Worm (Caenorhabditis elegans): ENCODE data around the gene act-3.
A peak's percentile ranks its signal among the peaks of the same experiment; 100 is the strongest.

The act-3 gene

ce11 chrV:11074448-11074847 lies at the start of gene act-3:
TSS of gene act-3 (minus strand) at chrV:11074498.
- TF ChIP-seq hlh-13 (GFP tag; optimal IDR thresholded peaks at IDR 0.05): no peak
- no peak for TF ChIP-seq pat-9 (tag; optimal IDR thresholded peaks at IDR 0.05)
- no peak for TF ChIP-seq eyg-1 (tag; optimal IDR thresholded peaks at IDR 0.05)
- TF ChIP-seq mec-3 (tag; optimal IDR thresholded peaks at IDR 0.05; ENCODE audit: borderline replicate concordance): no peak
- no peak for TF ChIP-seq elt-4 (tag; optimal IDR thresholded peaks at IDR 0.05)
- TF ChIP-seq nfya-1 (tag; optimal IDR thresholded peaks at IDR 0.05): peak; percentile 53
- TF ChIP-seq hlh-15 (tag; optimal IDR thresholded peaks at IDR 0.05): no peak
- peak; percentile 67 for TF ChIP-seq rnt-1 (tag; optimal IDR thresholded peaks at IDR 0.05)
- TF ChIP-seq unc-55 (GFP tag; optimal IDR thresholded peaks at IDR 0.05): peak; percentile 27
- TF ChIP-seq ceh-18 (tag; optimal IDR thresholded peaks at IDR 0.05): peak; percentile 92
- TF ChIP-seq ceh-19 (GFP tag; optimal IDR thresholded peaks at IDR 0.05): no peak

- no peak for TF ChIP-seq ttx-3 (tag; optimal IDR thresholded peaks at IDR 0.05)
- no peak for TF ChIP-seq T23F11.4 (GFP tag; optimal IDR thresholded peaks at IDR 0.05)
- TF ChIP-seq rnt-1 (tag; optimal IDR thresholded peaks at IDR 0.05): peak; percentile 74
- no peak for TF ChIP-seq lin-11 (tag; optimal IDR thresholded peaks at IDR 0.05)
- no peak for TF ChIP-seq syd-9 (tag; optimal IDR thresholded peaks at IDR 0.05)
- TF ChIP-seq elt-4 (tag; optimal IDR thresholded peaks at IDR 0.05): no peak
- TF ChIP-seq ceh-30 (tag; optimal IDR thresholded peaks at IDR 0.05): no peak
- TF ChIP-seq pqm-1 (tag; optimal IDR thresholded peaks at IDR 0.05): peak; percentile 8
- TF ChIP-seq C38D4.7 (GFP tag; optimal IDR thresholded peaks at IDR 0.05): no peak
- TF ChIP-seq sdc-2 (tag; optimal IDR thresholded peaks at IDR 0.05): no peak
- peak; percentile 74 for TF ChIP-seq zip-5 (tag; optimal IDR thresholded peaks at IDR 0.05)
- TF ChIP-seq dve-1 (tag; optimal IDR thresholded peaks at IDR 0.05): no peak
- TF ChIP-seq unc-55 (GFP tag; optimal IDR thresholded peaks at IDR 0.05): no peak
- no peak for TF ChIP-seq hlh-13 (GFP tag; optimal IDR thresholded peaks at IDR 0.05)
- no peak for TF ChIP-seq nhr-232 (tag; optimal IDR thresholded peaks at IDR 0.05)
- TF ChIP-seq sox-4 (tag; optimal IDR thresholded peaks at IDR 0.05): no peak
- peak; percentile 37 for TF ChIP-seq ceh-34 (tag; optimal IDR thresholded peaks at IDR 0.05)
- peak; percentile 89 for TF ChIP-seq ceh-2 (tag; optimal IDR thresholded peaks at IDR 0.05)
- no peak for TF ChIP-seq pha-4 (tag; optimal IDR thresholded peaks at IDR 0.05)
- peak; percentile 16 for TF ChIP-seq hlh-30 (tag; optimal IDR thresholded peaks at IDR 0.05; ENCODE audit: insufficient read depth)
- TF ChIP-seq elt-2 (tag; optimal IDR thresholded peaks at IDR 0.05): peak; percentile 60
- TF ChIP-seq ceh-6 (GFP tag; optimal IDR thresholded peaks at IDR 0.05): no peak
- TF ChIP-seq ceh-14 (tag; optimal IDR thresholded peaks at IDR 0.05): no peak
- TF ChIP-seq ceh-22 (tag; optimal IDR thresholded peaks at IDR 0.05): no peak
- peak; percentile 23 for TF ChIP-seq ahr-1 (tag; optimal IDR thresholded peaks at IDR 0.05)
- peak; percentile 97 for TF ChIP-seq ceh-31 (tag; optimal IDR thresholded peaks at IDR 0.05)
- TF ChIP-seq ceh-9 (tag; optimal IDR thresholded peaks at IDR 0.05): no peak
- no peak for TF ChIP-seq pros-1 (tag; optimal IDR thresholded peaks at IDR 0.05)
- no peak for TF ChIP-seq npax-4 (tag; optimal IDR thresholded peaks at IDR 0.05)
- TF ChIP-seq fkh-10 (GFP tag; optimal IDR thresholded peaks at IDR 0.05): no peak
- TF ChIP-seq unc-3 (GFP tag; conservative IDR thresholded peaks at IDR 0.05): no peak
- no peak for TF ChIP-seq unc-3 (tag; optimal IDR thresholded peaks at IDR 0.05)
- TF ChIP-seq che-1 (tag; optimal IDR thresholded peaks at IDR 0.05): no peak
- no peak for TF ChIP-seq sox-2 (GFP tag; IDR thresholded peaks at IDR 0.05)
- TF ChIP-seq eyg-1 (tag; optimal IDR thresholded peaks at IDR 0.05): no peak
- TF ChIP-seq ama-1 (optimal IDR thresholded peaks at IDR 0.05): no peak
- no peak for TF ChIP-seq hlh-15 (tag; optimal IDR thresholded peaks at IDR 0.05)
- peak; percentile 39 for TF ChIP-seq nfya-1 (tag; optimal IDR thresholded peaks at IDR 0.05)
- TF ChIP-seq ref-2 (tag; optimal IDR thresholded peaks at IDR 0.05): peak; percentile 78
- no peak for TF ChIP-seq unc-86 (tag; optimal IDR thresholded peaks at IDR 0.05)
- no peak for TF ChIP-seq dmd-4 (tag; optimal IDR thresholded peaks at IDR 0.05; ENCODE audit: borderline replicate concordance)
- peak; percentile 50 for TF ChIP-seq F13H6.1 (tag; optimal IDR thresholded peaks at IDR 0.05)
- TF ChIP-seq ceh-19 (GFP tag; optimal IDR thresholded peaks at IDR 0.05): no peak
- peak; percentile 80 for TF ChIP-seq hlh-8 (tag; optimal IDR thresholded peaks at IDR 0.05)
- TF ChIP-seq Y22D7AL.16 (tag; optimal IDR thresholded peaks at IDR 0.05): no peak
- no peak for TF ChIP-seq madf-2 (tag; optimal IDR thresholded peaks at IDR 0.05)
- no peak for TF ChIP-seq pax-1 (tag; optimal IDR thresholded peaks at IDR 0.05)
- no peak for TF ChIP-seq ceh-45 (GFP tag; IDR thresholded peaks at IDR 0.05)
Observed at ce11 chrV:11123817-11124337, 49.6 kb upstream of the act-3 start, which contains the start of the genes atp-5 and lmtr-3. TSS of gene atp-5 (minus strand) at chrV:11123867. TSS of gene lmtr-3 (plus strand) at chrV:11124186.
